Worm (Caenorhabditis elegans) whole organism, midembryonic: ENCODE results near the gene mdt-20.
"Not testable (repeated sequence)": the region's sequence is repeated elsewhere in the genome, so short reads cannot be mapped to it uniquely, and the experiment has no call there.

Source experiments
- T22C8.4 ChIP-seq: fragments of 200-800 bp; sonication (Bioruptor generic); IDR thresholded peaks from 2 replicates; pipeline ENCODE4 v1.3.6; 2022; ENCODE audit warnings: missing genetic modification characterization, missing compliant biosample characterization
- cog-1 ChIP-seq: sonication (generic microtip); optimal IDR thresholded peaks from 2 replicates; lab custom pipeline; 2016; ENCODE audit warnings: missing genetic modification characterization, missing compliant biosample characterization
- flt-1 ChIP-seq: fragments of 200-800 bp; sonication (Bioruptor generic); IDR thresholded peaks from 2 replicates; pipeline ENCODE4 v1.3.6; 2022; ENCODE audit warnings: missing genetic modification characterization, missing compliant biosample characterization
- klf-2 ChIP-seq: fragments of 200-800 bp; sonication (Bioruptor generic); conservative IDR thresholded peaks from 2 replicates; pipeline ENCODE4 v1.3.6; 2022; ENCODE audit warnings: missing genetic modification reagents, missing genetic modification characterization, missing compliant biosample characterization
- med-1 ChIP-seq: sonication (generic microtip); optimal IDR thresholded peaks from 2 replicates; lab custom pipeline; 2017; ENCODE audit warnings: missing genetic modification characterization, mild to moderate bottlenecking, missing compliant biosample characterization, antibody characterized with exemption, missing genetic modification reagents; ENCODE audit not compliant: insufficient read depth
- ref-1 ChIP-seq: fragments of 200-800 bp; sonication (Bioruptor generic); conservative IDR thresholded peaks from 2 replicates; pipeline ENCODE4 v1.3.6; 2022; ENCODE audit warnings: missing genetic modification reagents, missing genetic modification characterization, missing compliant biosample characterization
- tab-1 ChIP-seq: fragments of 200-800 bp; sonication (Bioruptor generic); IDR thresholded peaks from 2 replicates; pipeline ENCODE4 v1.3.6; 2022; ENCODE audit warnings: missing genetic modification characterization, missing compliant biosample characterization
- ztf-23 ChIP-seq: fragments of 200-800 bp; sonication (Bioruptor generic); IDR thresholded peaks from 2 replicates; pipeline ENCODE4 v1.3.6; 2022; ENCODE audit warnings: missing genetic modification reagents, missing genetic modification characterization, missing compliant biosample characterization
- ztf-29 ChIP-seq: fragments of 200-800 bp; sonication (Bioruptor generic); IDR thresholded peaks from 2 replicates; pipeline ENCODE4 v1.3.6; 2022; ENCODE audit warnings: missing genetic modification reagents, missing genetic modification characterization, missing compliant biosample characterization

The mdt-20 gene

ce11 chrIV:1187502-1187901, at the start of gene mdt-20:
Gene mdt-20, plus strand, starts transcription at chrIV:1187802.
- not testable (repeated sequence) for TF ChIP-seq ref-1, ztf-29, T22C8.4 (GFP tag; lab: Robert Waterston, UW)

ce11 chrIV:1147594-1147993, 40.0 kb upstream of the mdt-20 start:
- TF ChIP-seq ref-1 (GFP tag; lab: Robert Waterston, UW), result no peak
- TF ChIP-seq ztf-29 (GFP tag; lab: Robert Waterston, UW), result no peak
- TF ChIP-seq cog-1 (tag; lab: Kevin White, UChicago), result no peak
- TF ChIP-seq T22C8.4 (GFP tag; lab: Robert Waterston, UW), result no peak
- no peak for TF ChIP-seq tab-1 (GFP tag; lab: Robert Waterston, UW)
- no peak for TF ChIP-seq flt-1
- no peak for TF ChIP-seq klf-2 (GFP tag; lab: Robert Waterston, UW)
- TF ChIP-seq ztf-23 (GFP tag; lab: Robert Waterston, UW), result no peak
- TF ChIP-seq med-1 (GFP tag; lab: Kevin White, UChicago), result no peak

ce11 chrIV:1148425-1149151, 39.0 kb upstream of the mdt-20 start:
- TF ChIP-seq flt-1 (no peak), ztf-23 (GFP tag; lab: Robert Waterston, UW) (no peak), tab-1 (GFP tag; lab: Robert Waterston, UW) (no peak), cog-1 (tag; lab: Kevin White, UChicago) (no peak), med-1 (GFP tag; lab: Kevin White, UChicago) (no peak), klf-2 (GFP tag; lab: Robert Waterston, UW) (no peak), ztf-29 (GFP tag; lab: Robert Waterston, UW) (no peak), ref-1 (GFP tag; lab: Robert Waterston, UW) (no peak), T22C8.4 (GFP tag; lab: Robert Waterston, UW) (no peak)

- TF ChIP-seq klf-2 (GFP tag; lab: Robert Waterston, UW) (no peak), ref-1 (GFP tag; lab: Robert Waterston, UW) (no peak), med-1 (GFP tag; lab: Kevin White, UChicago) (no peak), T22C8.4 (GFP tag; lab: Robert Waterston, UW) (no peak), ztf-29 (GFP tag; lab: Robert Waterston, UW) (no peak), tab-1 (GFP tag; lab: Robert Waterston, UW) (no peak), ztf-23 (GFP tag; lab: Robert Waterston, UW) (no peak), flt-1 (no peak), cog-1 (tag; lab: Kevin White, UChicago) (no peak)
These were observed 32.4 kb upstream of the mdt-20 start for ce11 chrIV:1155206-1155605.

ce11 chrIV:1157928-1158327, 29.7 kb upstream of the mdt-20 start, which contains the start of gene C50A2.3:
Gene C50A2.3, minus strand, starts transcription at chrIV:1158028.
- TF ChIP-seq ztf-23 (GFP tag; lab: Robert Waterston, UW) (no peak), ztf-29 (GFP tag; lab: Robert Waterston, UW) (no peak), klf-2 (GFP tag; lab: Robert Waterston, UW) (no peak), tab-1 (GFP tag; lab: Robert Waterston, UW) (no peak), T22C8.4 (GFP tag; lab: Robert Waterston, UW) (no peak), cog-1 (tag; lab: Kevin White, UChicago) (no peak), flt-1 (no peak), ref-1 (GFP tag; lab: Robert Waterston, UW) (no peak), med-1 (GFP tag; lab: Kevin White, UChicago) (no peak)

- TF ChIP-seq ref-1 (GFP tag; lab: Robert Waterston, UW) (no peak), flt-1 (no peak), ztf-23 (GFP tag; lab: Robert Waterston, UW) (no peak), tab-1 (GFP tag; lab: Robert Waterston, UW) (no peak), T22C8.4 (GFP tag; lab: Robert Waterston, UW) (no peak), klf-2 (GFP tag; lab: Robert Waterston, UW) (no peak), med-1 (GFP tag; lab: Kevin White, UChicago) (no peak), cog-1 (tag; lab: Kevin White, UChicago) (no peak), ztf-29 (GFP tag; lab: Robert Waterston, UW) (no peak)
These were observed 27.2 kb upstream of the mdt-20 start, which contains the start of gene ets-8 for ce11 chrIV:1160386-1160785. Gene ets-8, minus strand, starts transcription at chrIV:1160486.

- TF ChIP-seq ztf-29 (GFP tag; lab: Robert Waterston, UW) (no peak), klf-2 (GFP tag; lab: Robert Waterston, UW) (no peak), med-1 (GFP tag; lab: Kevin White, UChicago) (no peak), ztf-23 (GFP tag; lab: Robert Waterston, UW) (no peak), ref-1 (GFP tag; lab: Robert Waterston, UW) (no peak), tab-1 (GFP tag; lab: Robert Waterston, UW) (no peak), cog-1 (tag; lab: Kevin White, UChicago) (no peak), flt-1 (no peak), T22C8.4 (GFP tag; lab: Robert Waterston, UW) (no peak)
These were observed 24.5 kb upstream of the mdt-20 start, which contains the start of gene C50A2.7 for ce11 chrIV:1163126-1163525. Gene C50A2.7, plus strand, starts transcription at chrIV:1163426.

- TF ChIP-seq ref-1 (GFP tag; lab: Robert Waterston, UW) (no peak), cog-1 (tag; lab: Kevin White, UChicago) (no peak), ztf-23 (GFP tag; lab: Robert Waterston, UW) (no peak), ztf-29 (GFP tag; lab: Robert Waterston, UW) (no peak), T22C8.4 (GFP tag; lab: Robert Waterston, UW) (no peak), klf-2 (GFP tag; lab: Robert Waterston, UW) (no peak), tab-1 (GFP tag; lab: Robert Waterston, UW) (no peak), flt-1 (no peak)
These were observed 20.2 kb upstream of the mdt-20 start for ce11 chrIV:1167352-1167751.
